Fruit fly (Drosophila melanogaster) whole organism, embryonic: ENCODE measurements around the gene Cdc14.

ENCODE experiments used
- Abd-B ChIP-seq: fragments of 200-800 bp; sonication (Bioruptor generic); optimal IDR thresholded peaks from 2 replicates; lab custom pipeline; 2018; ENCODE audit warnings: missing biosample characterization, mild to moderate bottlenecking, missing genetic modification characterization, moderate library complexity
- Adf1 ChIP-seq: fragments of 200-800 bp; sonication (Bioruptor generic); IDR thresholded peaks from 2 replicates; pipeline ENCODE4 v1.3.6; 2022; ENCODE audit warnings: missing biosample characterization, missing genetic modification characterization
- Asciz ChIP-seq: fragments of 200-800 bp; sonication (Bioruptor generic); optimal IDR thresholded peaks from 2 replicates; lab custom pipeline; 2017; ENCODE audit warnings: missing biosample characterization, mild to moderate bottlenecking, missing genetic modification characterization, missing genetic modification reagents
- CG10565 ChIP-seq: fragments of 200-800 bp; sonication (Bioruptor generic); optimal IDR thresholded peaks from 3 replicates; lab custom pipeline; 2016; ENCODE audit warnings: missing biosample characterization, mild to moderate bottlenecking, missing genetic modification characterization
- CG11093 ChIP-seq: fragments of 200-800 bp; sonication (Bioruptor generic); IDR thresholded peaks from 3 replicates; pipeline ENCODE4 v1.3.6; 2022; ENCODE audit warnings: missing biosample characterization, missing genetic modification characterization
- CG11456 ChIP-seq: fragments of 200-800 bp; sonication (Bioruptor generic); IDR thresholded peaks from 3 replicates; pipeline ENCODE4 v1.3.6; 2022; ENCODE audit warnings: missing biosample characterization, missing genetic modification characterization
- CG11696 ChIP-seq: fragments of 200-800 bp; sonication (Bioruptor generic); IDR thresholded peaks from 2 replicates; pipeline ENCODE4 v1.3.6; 2022; ENCODE audit warnings: missing biosample characterization, missing genetic modification characterization
- CG14014 ChIP-seq: fragments of 200-800 bp; sonication (Bioruptor generic); IDR thresholded peaks from 2 replicates; pipeline ENCODE4 v1.3.6; 2022; ENCODE audit warnings: missing biosample characterization, missing genetic modification characterization
- CG1529 ChIP-seq: fragments of 200-800 bp; sonication (Bioruptor generic); optimal IDR thresholded peaks from 3 replicates; lab custom pipeline; 2018; ENCODE audit warnings: missing biosample characterization, missing genetic modification characterization
- CG1603 ChIP-seq: fragments of 200-800 bp; sonication (Bioruptor generic); optimal IDR thresholded peaks from 2 replicates; lab custom pipeline; 2019; ENCODE audit warnings: missing biosample characterization, mild to moderate bottlenecking, missing genetic modification characterization, moderate library complexity
- CG17568 ChIP-seq: fragments of 200-800 bp; sonication (Bioruptor generic); optimal IDR thresholded peaks from 2 replicates; lab custom pipeline; 2018; ENCODE audit warnings: missing biosample characterization, mild to moderate bottlenecking, missing genetic modification characterization, moderate library complexity
- CG17829 ChIP-seq: fragments of 200-800 bp; optimal IDR thresholded peaks from 2 replicates; lab custom pipeline; 2019; ENCODE audit warnings: missing biosample characterization, mild to moderate bottlenecking, missing genetic modification characterization, moderate library complexity
- CG18476 ChIP-seq: fragments of 200-800 bp; sonication (Bioruptor generic); optimal IDR thresholded peaks from 2 replicates; lab custom pipeline; 2016; ENCODE audit warnings: missing biosample characterization, mild to moderate bottlenecking, missing genetic modification characterization
- CG2889 ChIP-seq: fragments of 200-800 bp; sonication (Bioruptor generic); IDR thresholded peaks from 3 replicates; pipeline ENCODE4 v1.3.6; 2022; ENCODE audit warnings: missing biosample characterization, missing genetic modification characterization
- CG30020 ChIP-seq: fragments of 200-800 bp; optimal IDR thresholded peaks from 2 replicates; lab custom pipeline; 2019; ENCODE audit warnings: missing biosample characterization, mild to moderate bottlenecking, missing genetic modification characterization, moderate library complexity
- CG3847 ChIP-seq: fragments of 200-800 bp; sonication (Bioruptor generic); IDR thresholded peaks from 2 replicates; pipeline ENCODE4 v1.3.6; 2022; ENCODE audit warnings: missing biosample characterization, missing genetic modification characterization
- CG4404 ChIP-seq: fragments of 200-800 bp; sonication (Bioruptor generic); IDR thresholded peaks from 2 replicates; pipeline ENCODE4 v1.3.6; 2022; ENCODE audit warnings: missing biosample characterization, missing genetic modification characterization
- CG4820 ChIP-seq: fragments of 200-800 bp; sonication (Bioruptor generic); optimal IDR thresholded peaks from 3 replicates; lab custom pipeline; 2016; ENCODE audit warnings: missing biosample characterization, missing genetic modification characterization
- CG6254 ChIP-seq: fragments of 200-800 bp; sonication (Bioruptor generic); optimal IDR thresholded peaks from 3 replicates; lab custom pipeline; 2017; ENCODE audit warnings: mild to moderate bottlenecking, missing biosample characterization, missing genetic modification reagents, missing genetic modification characterization
- CG6791 ChIP-seq: fragments of 200-800 bp; sonication (Bioruptor generic); IDR thresholded peaks from 3 replicates; pipeline ENCODE4 v1.3.6; 2022; ENCODE audit warnings: missing biosample characterization, missing genetic modification characterization; ENCODE audit not compliant: partially characterized antibody
- CG7357 ChIP-seq: fragments of 200-800 bp; sonication (Bioruptor generic); IDR thresholded peaks from 3 replicates; pipeline ENCODE4 v1.3.6; 2022; ENCODE audit warnings: missing biosample characterization, missing genetic modification characterization
- CG7372 ChIP-seq: fragments of 200-800 bp; sonication (Bioruptor generic); IDR thresholded peaks from 2 replicates; pipeline ENCODE4 v1.3.6; 2022; ENCODE audit warnings: missing biosample characterization, missing genetic modification characterization
- CG8359 ChIP-seq: fragments of 200-800 bp; sonication (Bioruptor generic); optimal IDR thresholded peaks from 2 replicates; lab custom pipeline; 2017; ENCODE audit warnings: missing biosample characterization, mild to moderate bottlenecking, missing genetic modification characterization, borderline replicate concordance
- CG8924 ChIP-seq: fragments of 200-800 bp; optimal IDR thresholded peaks from 3 replicates; lab custom pipeline; 2019; ENCODE audit warnings: missing biosample characterization, mild to moderate bottlenecking, missing genetic modification characterization, moderate library complexity
- CG9727 ChIP-seq: fragments of 200-800 bp; sonication (Bioruptor generic); optimal IDR thresholded peaks from 3 replicates; lab custom pipeline; 2017; ENCODE audit warnings: missing biosample characterization, mild to moderate bottlenecking, missing genetic modification characterization
- Dref ChIP-seq: fragments of 200-800 bp; sonication (Bioruptor generic); IDR thresholded peaks from 2 replicates; pipeline ENCODE4 v1.3.6; 2022; ENCODE audit warnings: missing biosample characterization, missing genetic modification characterization
- Ets97D ChIP-seq: fragments of 200-800 bp; sonication (Bioruptor generic); optimal IDR thresholded peaks from 3 replicates; lab custom pipeline; 2016; ENCODE audit warnings: missing biosample characterization, missing genetic modification characterization
- HHEX ChIP-seq: fragments of 200-800 bp; sonication (Bioruptor generic); optimal IDR thresholded peaks from 3 replicates; lab custom pipeline; 2017; ENCODE audit warnings: missing biosample characterization, mild to moderate bottlenecking, missing genetic modification characterization, missing genetic modification reagents
- HLH3B ChIP-seq: fragments of 200-800 bp; sonication (Bioruptor generic); IDR thresholded peaks from 2 replicates; pipeline ENCODE4 v1.3.6; 2022; ENCODE audit warnings: missing biosample characterization, missing genetic modification characterization
- Hr51 ChIP-seq, 2 experiments: fragments of 200-800 bp; sonication (Bioruptor generic); optimal IDR thresholded peaks; 2 replicates in 1 of 2; 3 replicates in 1 of 2; lab custom pipeline; 2016 to 2018; ENCODE audit warnings: missing biosample characterization in 2 of 2, missing genetic modification characterization in 2 of 2, mild to moderate bottlenecking in 1 of 2, moderate library complexity in 1 of 2
- Lhr ChIP-seq: fragments of 200-800 bp; sonication (Bioruptor generic); optimal IDR thresholded peaks from 3 replicates; lab custom pipeline; 2017; ENCODE audit warnings: mild to moderate bottlenecking, missing biosample characterization, missing genetic modification reagents, missing genetic modification characterization
- Max ChIP-seq: fragments of 200-800 bp; sonication (Bioruptor generic); optimal IDR thresholded peaks from 2 replicates; lab custom pipeline; 2016; ENCODE audit warnings: missing biosample characterization, mild to moderate bottlenecking, missing genetic modification characterization
- Opbp ChIP-seq: fragments of 200-800 bp; sonication (Bioruptor generic); IDR thresholded peaks from 3 replicates; pipeline ENCODE4 v1.3.6; 2022; ENCODE audit warnings: missing biosample characterization, missing genetic modification characterization; ENCODE audit not compliant: partially characterized antibody
- Ravus ChIP-seq: fragments of 200-800 bp; sonication (Bioruptor generic); IDR thresholded peaks from 2 replicates; pipeline ENCODE4 v1.3.6; 2022; ENCODE audit warnings: missing biosample characterization, missing genetic modification characterization
- Sry-β ChIP-seq: fragments of 200-800 bp; sonication (Bioruptor generic); optimal IDR thresholded peaks from 2 replicates; lab custom pipeline; 2018; ENCODE audit warnings: missing biosample characterization, mild to moderate bottlenecking, missing genetic modification characterization, moderate library complexity
- ash1 ChIP-seq: fragments of 200-800 bp; sonication (Bioruptor generic); optimal IDR thresholded peaks from 2 replicates; lab custom pipeline; 2018; ENCODE audit warnings: missing biosample characterization, mild to moderate bottlenecking, missing genetic modification characterization
- ci ChIP-seq: fragments of 200-800 bp; sonication (Bioruptor generic); IDR thresholded peaks from 3 replicates; pipeline ENCODE4 v1.3.6; 2022; ENCODE audit warnings: missing biosample characterization, missing genetic modification characterization
- dpn ChIP-seq, 2 experiments: fragments of 200-800 bp; sonication (Bioruptor generic); optimal IDR thresholded peaks; 3 replicates each; lab custom pipeline; 2016; ENCODE audit warnings: missing biosample characterization in 2 of 2, missing genetic modification characterization in 2 of 2
- ems ChIP-seq: fragments of 200-800 bp; sonication (Bioruptor generic); optimal IDR thresholded peaks from 3 replicates; lab custom pipeline; 2016; ENCODE audit warnings: missing biosample characterization, missing genetic modification characterization
- gsb-n ChIP-seq: fragments of 200-800 bp; sonication (Bioruptor generic); optimal IDR thresholded peaks from 3 replicates; lab custom pipeline; 2018; ENCODE audit warnings: missing biosample characterization, mild to moderate bottlenecking, missing genetic modification characterization
- ham ChIP-seq: fragments of 200-800 bp; sonication (Bioruptor generic); IDR thresholded peaks from 2 replicates; pipeline ENCODE4 v1.3.6; 2022; ENCODE audit warnings: missing biosample characterization, missing genetic modification characterization
- lbe ChIP-seq: fragments of 200-800 bp; sonication (Bioruptor generic); optimal IDR thresholded peaks from 2 replicates; lab custom pipeline; 2016; ENCODE audit warnings: missing biosample characterization, mild to moderate bottlenecking, missing genetic modification characterization
- lmd ChIP-seq: fragments of 200-800 bp; sonication (Bioruptor generic); IDR thresholded peaks from 2 replicates; pipeline ENCODE4 v1.3.6; 2022; ENCODE audit warnings: missing biosample characterization, missing genetic modification characterization
- pnt ChIP-seq: fragments of 200-800 bp; sonication (Bioruptor generic); optimal IDR thresholded peaks from 3 replicates; lab custom pipeline; 2016; ENCODE audit warnings: missing biosample characterization, missing genetic modification characterization
- sens-2 ChIP-seq: fragments of 200-800 bp; sonication (Bioruptor generic); IDR thresholded peaks from 2 replicates; pipeline ENCODE4 v1.3.6; 2022; ENCODE audit warnings: missing biosample characterization, missing genetic modification characterization
- sim ChIP-seq: fragments of 200-800 bp; sonication (Bioruptor generic); IDR thresholded peaks from 2 replicates; pipeline ENCODE4 v1.3.6; 2022; ENCODE audit warnings: missing biosample characterization, missing genetic modification characterization
- ssp ChIP-seq: fragments of 200-800 bp; sonication (Bioruptor generic); IDR thresholded peaks from 2 replicates; pipeline ENCODE4 v1.3.6; 2022; ENCODE audit warnings: missing biosample characterization, missing genetic modification characterization
- trem ChIP-seq: fragments of 200-800 bp; optimal IDR thresholded peaks from 3 replicates; lab custom pipeline; 2019; ENCODE audit warnings: missing biosample characterization, mild to moderate bottlenecking, missing genetic modification characterization, moderate library complexity
- usp ChIP-seq: fragments of >200 bp; optimal IDR thresholded peaks from 2 replicates; lab custom pipeline; 2017; ENCODE audit warnings: missing biosample characterization, missing genetic modification characterization

The Cdc14 gene

DNA sequence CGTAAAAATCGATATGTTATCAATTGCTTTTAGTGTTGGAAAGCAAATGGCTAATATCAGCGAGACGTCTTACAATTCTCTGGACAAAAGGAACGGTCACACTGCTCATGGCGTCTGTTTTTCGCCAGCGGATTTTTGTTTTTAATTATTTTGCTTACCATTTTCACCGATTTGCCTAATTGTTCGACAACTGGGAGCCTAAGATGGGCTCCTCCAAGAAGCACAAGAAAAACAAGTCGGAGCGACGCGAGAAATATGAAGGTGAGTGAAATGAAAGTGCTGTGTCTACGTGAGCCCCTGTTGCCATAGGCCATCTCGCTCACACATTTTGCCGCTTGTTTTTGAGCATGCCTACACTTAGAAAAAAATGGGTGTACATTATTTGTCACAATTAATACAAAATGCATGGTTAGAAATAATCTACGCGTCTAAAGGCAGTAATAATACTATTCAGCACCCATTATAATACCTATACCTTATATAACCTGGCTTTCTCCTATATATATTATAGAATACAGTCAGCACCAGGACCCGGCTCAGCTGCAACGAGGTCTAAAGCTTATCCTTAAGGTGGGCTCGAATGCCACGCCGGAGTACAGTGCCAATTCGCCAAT is 27.6 kb downstream of the Cdc14 start, which contains the start of gene Brd7-9 (continued):
- TF ChIP-seq CG17568 (GFP tag; lab: Kevin White, UChicago) (peak; percentile 40), CG8359 (GFP tag; lab: Kevin White, UChicago) (peak; percentile 31), CG3847 (peak; percentile 35; the same call in 1 of the 2 replicates), sens-2 (peak; percentile 74; the same call in 1 of the 2 replicates), CG6254 (GFP tag; lab: Kevin White, UChicago) (peak; percentile 74), usp (no peak), Dref (GFP tag; lab: Robert Waterston, UW) (peak; percentile 84), CG11456 (GFP tag; lab: Robert Waterston, UW) (peak; percentile 82), Sry-β (GFP tag; lab: Kevin White, UChicago) (peak; percentile 10), Opbp (GFP tag; lab: Robert Waterston, UW) (no peak), Hr51 (GFP tag; optimal IDR thresholded peaks at IDR 0.05; lab: Kevin White, UChicago) (peak; percentile 25 to 81), sim (GFP tag; lab: Robert Waterston, UW) (peak; percentile 67), gsb-n (tag; lab: Kevin White, UChicago) (peak; percentile 16), CG4404 (GFP tag; lab: Robert Waterston, UW) (peak; percentile 22; the same call in 1 of the 2 replicates), CG1529 (GFP tag; lab: Kevin White, UChicago) (peak; percentile 40), lmd (GFP tag; lab: Robert Waterston, UW) (peak; percentile 81), CG7357 (GFP tag; lab: Robert Waterston, UW) (peak; percentile 49; the same call in 1 of the 3 replicates), CG17829 (peak; percentile 70), ham (0 out of 2 replicates have a peak, but pooled peaks have one; percentile 41), dpn (GFP tag; optimal IDR thresholded peaks at IDR 0.05; lab: Kevin White, UChicago) (peak; percentile 60 to 78), ci (peak; percentile 92), CG9727 (GFP tag; lab: Kevin White, UChicago) (peak; percentile 79), pnt (peak; percentile 57), Max (GFP tag; lab: Kevin White, UChicago) (peak; percentile 58), HLH3B (GFP tag; lab: Robert Waterston, UW) (peak; percentile 75), Ravus (GFP tag; lab: Robert Waterston, UW) (no peak; the same call in 1 of the 2 replicates), Asciz (GFP tag; lab: Kevin White, UChicago) (peak; percentile 61), CG2889 (GFP tag; lab: Robert Waterston, UW) (peak; percentile 67; the same call in 1 of the 3 replicates), CG14014 (GFP tag; lab: Robert Waterston, UW) (peak; percentile 83), CG1603 (tag; lab: Kevin White, UChicago) (peak; percentile 79), HHEX (peak; percentile 67), ash1 (GFP tag; lab: Kevin White, UChicago) (peak; percentile 10), CG10565 (no peak), CG7372 (peak; percentile 24; the same call in 1 of the 2 replicates), CG30020 (tag; lab: Kevin White, UChicago) (peak; percentile 31), trem (peak; percentile 27), Lhr (GFP tag; lab: Kevin White, UChicago) (no peak), CG18476 (peak; percentile 57), lbe (no peak), CG8924 (peak; percentile 68), Adf1 (GFP tag; lab: Robert Waterston, UW) (peak; percentile 39; the same call in 1 of the 2 replicates), CG11696 (GFP tag; lab: Robert Waterston, UW) (peak; percentile 78), Abd-B (GFP tag; lab: Kevin White, UChicago) (no peak), ssp (GFP tag; lab: Robert Waterston, UW) (peak; percentile 33; the same call in 1 of the 2 replicates), CG11093 (GFP tag; lab: Robert Waterston, UW) (peak; percentile 59; the same call in 1 of the 3 replicates), CG4820 (peak; percentile 61), CG6791 (GFP tag; lab: Robert Waterston, UW) (no peak), Ets97D (peak; percentile 14), ems (GFP tag; lab: Kevin White, UChicago) (peak; percentile 75)
